Fruit fly (Drosophila melanogaster) whole organism, embryonic: ENCODE results near the gene CG43072.
A peak's percentile ranks its signal among the peaks of the same experiment; 100 is the strongest.

ENCODE experiments used
- BEAF-32 ChIP-seq: fragments of 200-800 bp; sonication (Bioruptor generic); optimal IDR thresholded peaks from 3 replicates; lab custom pipeline; 2017; ENCODE audit warnings: missing biosample characterization, missing genetic modification characterization, mild to moderate bottlenecking, moderate library complexity, missing genetic modification reagents
- CG1024 ChIP-seq: fragments of 200-800 bp; sonication (Bioruptor generic); IDR thresholded peaks from 2 replicates; pipeline ENCODE4 v1.3.6; 2022; ENCODE audit warnings: missing biosample characterization, missing genetic modification characterization
- CG11695 ChIP-seq: fragments of 200-800 bp; sonication (Bioruptor generic); IDR thresholded peaks from 3 replicates; pipeline ENCODE4 v1.3.6; 2022; ENCODE audit warnings: missing biosample characterization, missing genetic modification characterization
- CG11696 ChIP-seq: fragments of 200-800 bp; sonication (Bioruptor generic); IDR thresholded peaks from 2 replicates; pipeline ENCODE4 v1.3.6; 2022; ENCODE audit warnings: missing biosample characterization, missing genetic modification characterization
- CG12236 ChIP-seq: fragments of 200-800 bp; sonication (Bioruptor generic); optimal IDR thresholded peaks from 2 replicates; lab custom pipeline; 2016; ENCODE audit warnings: missing biosample characterization, missing genetic modification characterization
- CG13123 ChIP-seq: fragments of 200-800 bp; sonication (Bioruptor generic); optimal IDR thresholded peaks from 2 replicates; lab custom pipeline; 2016; ENCODE audit warnings: missing biosample characterization, missing genetic modification characterization
- CG15073 ChIP-seq: fragments of 200-800 bp; sonication (Bioruptor generic); optimal IDR thresholded peaks from 2 replicates; lab custom pipeline; 2016; ENCODE audit warnings: missing biosample characterization, missing genetic modification characterization
- CG1529 ChIP-seq: fragments of 200-800 bp; sonication (Bioruptor generic); optimal IDR thresholded peaks from 3 replicates; lab custom pipeline; 2018; ENCODE audit warnings: missing biosample characterization, missing genetic modification characterization
- CG17385 ChIP-seq: fragments of 200-800 bp; sonication (Bioruptor generic); optimal IDR thresholded peaks from 3 replicates; lab custom pipeline; 2018; ENCODE audit warnings: missing biosample characterization, mild to moderate bottlenecking, missing genetic modification characterization
- CG18011 ChIP-seq: fragments of 200-800 bp; sonication (Bioruptor generic); optimal IDR thresholded peaks from 2 replicates; lab custom pipeline; 2017; ENCODE audit warnings: missing biosample characterization, missing genetic modification characterization, mild to moderate bottlenecking, moderate library complexity, missing genotype
- CG1832 ChIP-seq: fragments of 200-800 bp; sonication (Bioruptor generic); optimal IDR thresholded peaks from 2 replicates; lab custom pipeline; 2017; ENCODE audit warnings: missing biosample characterization, mild to moderate bottlenecking, missing genetic modification characterization, inconsistent platforms
- CG2875 ChIP-seq: fragments of 200-800 bp; sonication (Bioruptor generic); optimal IDR thresholded peaks from 2 replicates; lab custom pipeline; 2017; ENCODE audit warnings: missing biosample characterization, mild to moderate bottlenecking, missing genetic modification characterization, missing genetic modification reagents
- CG30020 ChIP-seq: fragments of 200-800 bp; optimal IDR thresholded peaks from 2 replicates; lab custom pipeline; 2019; ENCODE audit warnings: missing biosample characterization, mild to moderate bottlenecking, missing genetic modification characterization, moderate library complexity
- CG3163 ChIP-seq: fragments of 200-800 bp; sonication (Bioruptor generic); optimal IDR thresholded peaks from 3 replicates; lab custom pipeline; 2016; ENCODE audit warnings: missing biosample characterization, missing genetic modification characterization
- CG34376 ChIP-seq: fragments of 200-800 bp; sonication (Bioruptor generic); optimal IDR thresholded peaks from 2 replicates; lab custom pipeline; 2018; ENCODE audit warnings: missing biosample characterization, mild to moderate bottlenecking, missing genetic modification characterization
- CG4730 ChIP-seq: fragments of 200-800 bp; sonication (Bioruptor generic); IDR thresholded peaks from 2 replicates; pipeline ENCODE4 v1.3.6; 2022; ENCODE audit warnings: missing biosample characterization, missing genetic modification characterization
- CG7357 ChIP-seq: fragments of 200-800 bp; sonication (Bioruptor generic); IDR thresholded peaks from 3 replicates; pipeline ENCODE4 v1.3.6; 2022; ENCODE audit warnings: missing biosample characterization, missing genetic modification characterization
- CG7372 ChIP-seq: fragments of 200-800 bp; sonication (Bioruptor generic); IDR thresholded peaks from 2 replicates; pipeline ENCODE4 v1.3.6; 2022; ENCODE audit warnings: missing biosample characterization, missing genetic modification characterization
- CG8359 ChIP-seq: fragments of 200-800 bp; sonication (Bioruptor generic); optimal IDR thresholded peaks from 2 replicates; lab custom pipeline; 2017; ENCODE audit warnings: missing biosample characterization, mild to moderate bottlenecking, missing genetic modification characterization, borderline replicate concordance
- CG9437 ChIP-seq: fragments of 200-800 bp; sonication (Bioruptor generic); optimal IDR thresholded peaks from 2 replicates; lab custom pipeline; 2018; ENCODE audit warnings: missing biosample characterization, mild to moderate bottlenecking, missing genetic modification characterization
- Doc2 ChIP-seq: fragments of 200-800 bp; sonication (Bioruptor generic); IDR thresholded peaks from 2 replicates; pipeline ENCODE4 v1.3.6; 2022; ENCODE audit warnings: missing biosample characterization, missing genetic modification characterization
- Doc3 ChIP-seq: fragments of 200-800 bp; sonication (Bioruptor generic); IDR thresholded peaks from 3 replicates; pipeline ENCODE4 v1.3.6; 2022; ENCODE audit warnings: missing biosample characterization, missing genetic modification characterization; ENCODE audit not compliant: partially characterized antibody
- HmgD ChIP-seq: fragments of 200-800 bp; sonication (Bioruptor generic); optimal IDR thresholded peaks from 3 replicates; lab custom pipeline; 2016; ENCODE audit warnings: missing biosample characterization, missing genetic modification characterization
- Hmx ChIP-seq: fragments of 200-800 bp; sonication (Bioruptor generic); optimal IDR thresholded peaks from 2 replicates; lab custom pipeline; 2016; ENCODE audit warnings: missing biosample characterization, missing genetic modification characterization
- Kr ChIP-seq: fragments of 200-800 bp; sonication (Bioruptor generic); optimal IDR thresholded peaks from 2 replicates; lab custom pipeline; 2017; ENCODE audit warnings: missing biosample characterization, mild to moderate bottlenecking, missing genetic modification characterization
- Meics ChIP-seq: fragments of 200-800 bp; sonication (Bioruptor generic); optimal IDR thresholded peaks from 2 replicates; lab custom pipeline; 2017; ENCODE audit warnings: missing biosample characterization, mild to moderate bottlenecking, missing genetic modification characterization
- NC2β ChIP-seq: fragments of 200-800 bp; sonication (Bioruptor generic); optimal IDR thresholded peaks from 2 replicates; lab custom pipeline; 2016; ENCODE audit warnings: missing biosample characterization, missing genetic modification characterization
- Oaz ChIP-seq: fragments of 200-800 bp; sonication (Bioruptor generic); IDR thresholded peaks from 2 replicates; pipeline ENCODE4 v1.3.6; 2022; ENCODE audit warnings: missing biosample characterization, missing genetic modification characterization
- Ptx1 ChIP-seq: fragments of 200-800 bp; sonication (Bioruptor generic); IDR thresholded peaks from 2 replicates; pipeline ENCODE4 v1.3.6; 2022; ENCODE audit warnings: missing biosample characterization, missing genetic modification characterization
- Spps ChIP-seq: fragments of 200-800 bp; sonication (Bioruptor generic); optimal IDR thresholded peaks from 2 replicates; lab custom pipeline; 2018; ENCODE audit warnings: missing biosample characterization, mild to moderate bottlenecking, missing genetic modification characterization
- Trl ChIP-seq, 3 experiments: fragments of >200 bp in 2 of 3; fragments of 200-800 bp in 1 of 3; sonication (Bioruptor generic) in 1 of 3; optimal IDR thresholded peaks; 2 replicates in 1 of 3; 3 replicates in 2 of 3; lab custom pipeline; 2016 to 2017; ENCODE audit warnings: missing biosample characterization in 1 of 3, missing genetic modification characterization in 1 of 3
- ase ChIP-seq: fragments of 200-800 bp; sonication (Bioruptor generic); IDR thresholded peaks from 3 replicates; pipeline ENCODE4 v1.3.6; 2022; ENCODE audit warnings: missing biosample characterization, missing genetic modification characterization
- cg ChIP-seq: fragments of 200-800 bp; sonication (Bioruptor generic); optimal IDR thresholded peaks from 3 replicates; lab custom pipeline; 2019; ENCODE audit warnings: missing biosample characterization, mild to moderate bottlenecking, missing genetic modification characterization, moderate library complexity
- chn ChIP-seq: fragments of 200-800 bp; sonication (Bioruptor generic); optimal IDR thresholded peaks from 2 replicates; lab custom pipeline; 2016; ENCODE audit warnings: missing biosample characterization, missing genetic modification characterization
- emc ChIP-seq: fragments of 200-800 bp; sonication (Bioruptor generic); optimal IDR thresholded peaks from 2 replicates; lab custom pipeline; 2016; ENCODE audit warnings: missing biosample characterization, missing genetic modification characterization
- fru ChIP-seq: fragments of >200 bp; optimal IDR thresholded peaks from 2 replicates; lab custom pipeline; 2017
- ftz-f1 ChIP-seq: fragments of 200-800 bp; sonication (Bioruptor generic); optimal IDR thresholded peaks from 2 replicates; lab custom pipeline; 2016; ENCODE audit warnings: missing biosample characterization, missing genetic modification characterization
- hkb ChIP-seq, 2 experiments: fragments of 200-800 bp in 1 of 2; fragments of >200 bp in 1 of 2; sonication (Bioruptor generic) in 1 of 2; IDR thresholded peaks in 1 of 2; optimal IDR thresholded peaks in 1 of 2; 2 replicates each; pipeline versions ENCODE4 v1.3.6 to Lab custom; 2017 to 2022; ENCODE audit warnings: missing biosample characterization in 1 of 2, missing genetic modification characterization in 1 of 2
- jigr1 ChIP-seq: fragments of 200-800 bp; sonication (Bioruptor generic); IDR thresholded peaks from 3 replicates; pipeline ENCODE4 v1.3.6; 2022; ENCODE audit warnings: missing biosample characterization, missing genetic modification characterization
- kni ChIP-seq: fragments of 200-800 bp; sonication (Bioruptor generic); optimal IDR thresholded peaks from 3 replicates; lab custom pipeline; 2017; ENCODE audit warnings: mild to moderate bottlenecking, missing biosample characterization, missing genetic modification reagents, missing genetic modification characterization
- p53 ChIP-seq: fragments of 200-800 bp; sonication (Bioruptor generic); optimal IDR thresholded peaks from 2 replicates; lab custom pipeline; 2016; ENCODE audit warnings: missing biosample characterization, missing genetic modification characterization
- row ChIP-seq: fragments of 200-800 bp; sonication (Bioruptor generic); IDR thresholded peaks from 3 replicates; pipeline ENCODE4 v1.3.6; 2022; ENCODE audit warnings: missing biosample characterization, missing genetic modification characterization
- sisA ChIP-seq: fragments of 200-800 bp; sonication (Bioruptor generic); IDR thresholded peaks from 2 replicates; pipeline ENCODE4 v1.3.6; 2022; ENCODE audit warnings: missing biosample characterization, missing genetic modification characterization
- slp2 ChIP-seq: fragments of 200-800 bp; sonication (Bioruptor generic); optimal IDR thresholded peaks from 2 replicates; lab custom pipeline; 2016; ENCODE audit warnings: missing biosample characterization, missing genetic modification characterization
- sna ChIP-seq: fragments of 200-800 bp; sonication (Bioruptor generic); IDR thresholded peaks from 2 replicates; pipeline ENCODE4 v1.3.6; 2022; ENCODE audit warnings: missing biosample characterization, missing genetic modification characterization; ENCODE audit not compliant: partially characterized antibody
- stwl ChIP-seq: fragments of 200-800 bp; sonication (Bioruptor generic); optimal IDR thresholded peaks from 3 replicates; lab custom pipeline; 2018; ENCODE audit warnings: missing biosample characterization, mild to moderate bottlenecking, missing genetic modification characterization, moderate library complexity
- tna ChIP-seq: fragments of 200-800 bp; sonication (Bioruptor generic); IDR thresholded peaks from 2 replicates; pipeline ENCODE4 v1.3.6; 2022; ENCODE audit warnings: missing biosample characterization, missing genetic modification characterization; ENCODE audit not compliant: partially characterized antibody
- vfl ChIP-seq: fragments of 200-800 bp; sonication (Bioruptor generic); optimal IDR thresholded peaks from 2 replicates; lab custom pipeline; 2016; ENCODE audit warnings: missing biosample characterization, missing genetic modification characterization
- vnd ChIP-seq: fragments of 200-800 bp; sonication (Bioruptor generic); IDR thresholded peaks from 3 replicates; pipeline ENCODE4 v1.3.6; 2022; ENCODE audit warnings: missing biosample characterization, missing genetic modification characterization; ENCODE audit not compliant: partially characterized antibody
- wek ChIP-seq: fragments of 200-800 bp; sonication (Bioruptor generic); optimal IDR thresholded peaks from 3 replicates; lab custom pipeline; 2018; ENCODE audit warnings: missing biosample characterization, mild to moderate bottlenecking, missing genetic modification characterization, moderate library complexity
- zfh1 ChIP-seq: fragments of 200-800 bp; sonication (Bioruptor generic); IDR thresholded peaks from 3 replicates; pipeline ENCODE4 v1.3.6; 2022; ENCODE audit warnings: missing biosample characterization, missing genetic modification characterization

The CG43072 gene

dm6 chr3L:21047037-21047436 lies 18.6 kb upstream of the CG43072 start (continued):
- TF ChIP-seq CG34376 (GFP tag; lab: Kevin White, UChicago) = no peak
- TF ChIP-seq CG17385 (GFP tag; lab: Kevin White, UChicago) = peak; percentile 14
- TF ChIP-seq chn (GFP tag; lab: Kevin White, UChicago) = no peak
- no peak for TF ChIP-seq CG11696
- TF ChIP-seq CG30020 (tag; lab: Kevin White, UChicago) = no peak
- no peak for TF ChIP-seq CG8359 (GFP tag; lab: Kevin White, UChicago)
- no peak for TF ChIP-seq CG18011 (GFP tag; lab: Kevin White, UChicago)
- TF ChIP-seq p53 (GFP tag; lab: Kevin White, UChicago) = no peak
- no peak for TF ChIP-seq emc (GFP tag; lab: Kevin White, UChicago)
- TF ChIP-seq CG7372 (GFP tag; lab: Robert Waterston, UW) = no peak
- TF ChIP-seq Meics (GFP tag; lab: Kevin White, UChicago) = peak; percentile 28
- no peak for TF ChIP-seq zfh1 (GFP tag; lab: Robert Waterston, UW)
- no peak for TF ChIP-seq CG13123 (GFP tag; lab: Kevin White, UChicago)
- TF ChIP-seq row (GFP tag; lab: Robert Waterston, UW) = peak; percentile 72
- no peak for TF ChIP-seq CG1024 (GFP tag; lab: Robert Waterston, UW)
- TF ChIP-seq CG11695 (GFP tag; lab: Robert Waterston, UW) = peak; percentile 44; the same call in 1 of the 3 replicates
- no peak for TF ChIP-seq Oaz (GFP tag; lab: Robert Waterston, UW)
- TF ChIP-seq CG4730 = no peak
- TF ChIP-seq Trl (optimal IDR thresholded peaks at IDR 0.05; lab: Kevin White, UChicago) = peak in 1 of 2 experiments; percentile 53
- TF ChIP-seq Trl (GFP tag; optimal IDR thresholded peaks at IDR 0.05; lab: Kevin White, UChicago) = no peak
- TF ChIP-seq jigr1 = no peak
- TF ChIP-seq vfl = no peak
- peak; percentile 19 for TF ChIP-seq Kr (GFP tag; lab: Kevin White, UChicago)
- TF ChIP-seq ftz-f1 (GFP tag; lab: Kevin White, UChicago) = no peak
- no peak for TF ChIP-seq CG3163 (GFP tag; lab: Kevin White, UChicago)
- TF ChIP-seq kni (GFP tag; lab: Kevin White, UChicago) = no peak
- TF ChIP-seq CG9437 (GFP tag; lab: Kevin White, UChicago) = peak; percentile 12
- no peak for TF ChIP-seq stwl (tag; lab: Kevin White, UChicago)
- TF ChIP-seq ase (GFP tag; lab: Robert Waterston, UW) = no peak
- no peak for TF ChIP-seq HmgD (GFP tag; lab: Kevin White, UChicago)
- no peak for TF ChIP-seq CG1529 (GFP tag; lab: Kevin White, UChicago)
- TF ChIP-seq fru (lab: Kevin White, UChicago) = no peak
- no peak for TF ChIP-seq Doc3 (GFP tag; lab: Robert Waterston, UW)
- no peak for TF ChIP-seq sisA
- no peak for TF ChIP-seq NC2β (GFP tag; lab: Kevin White, UChicago)
- TF ChIP-seq slp2 (GFP tag; lab: Kevin White, UChicago) = no peak
- TF ChIP-seq CG15073 (GFP tag; lab: Kevin White, UChicago) = no peak
- TF ChIP-seq Spps (tag; lab: Kevin White, UChicago) = peak; percentile 20
- TF ChIP-seq BEAF-32 (GFP tag; lab: Kevin White, UChicago) = no peak
- TF ChIP-seq CG12236 (GFP tag; lab: Kevin White, UChicago) = no peak
- no peak for TF ChIP-seq CG1832 (GFP tag; lab: Kevin White, UChicago)
- no peak for TF ChIP-seq Doc2 (GFP tag; lab: Robert Waterston, UW)
- no peak for TF ChIP-seq hkb (optimal IDR thresholded peaks at IDR 0.05; lab: Kevin White, UChicago)
- TF ChIP-seq hkb (GFP tag; IDR thresholded peaks at IDR 0.05; lab: Robert Waterston, UW) = 0 out of 2 replicates have a peak, but pooled peaks have one; percentile 45
- 0 out of 2 replicates have a peak, but pooled peaks have one; percentile 13 for TF ChIP-seq Ptx1
- TF ChIP-seq Hmx (GFP tag; lab: Kevin White, UChicago) = no peak
- TF ChIP-seq tna (GFP tag; lab: Robert Waterston, UW) = no peak
- TF ChIP-seq vnd (GFP tag; lab: Robert Waterston, UW) = no peak
- no peak for TF ChIP-seq CG7357 (GFP tag; lab: Robert Waterston, UW)
- no peak for TF ChIP-seq sna
- no peak for TF ChIP-seq cg
- TF ChIP-seq wek (GFP tag; lab: Kevin White, UChicago) = no peak
- peak; percentile 17 for TF ChIP-seq CG2875 (GFP tag; lab: Kevin White, UChicago)
